Fruit fly (Drosophila melanogaster): ENCODE measurements around the gene CG15357.

Gene CG15357

dm6 chr2L:1988192-1988561 is 42.7 kb upstream of the CG15357 start, which contains the start of gene Npc2a (continued):
- TF ChIP-seq Doc2 (GFP tag; IDR thresholded peaks at IDR 0.05): no peak

- TF ChIP-seq CG13894 (tag; optimal IDR thresholded peaks at IDR 0.05) (no peak), crc (GFP tag; optimal IDR thresholded peaks at IDR 0.05) (no peak), hth (optimal IDR thresholded peaks at IDR 0.05) (no peak), onecut (GFP tag; IDR thresholded peaks at IDR 0.05) (no peak), sqz (GFP tag; optimal IDR thresholded peaks at IDR 0.05) (no peak), inv (GFP tag; IDR thresholded peaks at IDR 0.05; ENCODE audit: partially characterized antibody) (peak; percentile 87), fd64A (GFP tag; optimal IDR thresholded peaks at IDR 0.05) (no peak), Sin3A (optimal IDR thresholded peaks at IDR 0.05) (no peak), CG33557 (GFP tag; optimal IDR thresholded peaks at IDR 0.05) (no peak), bcd (GFP tag; optimal IDR thresholded peaks at IDR 0.05) (no peak), her (GFP tag; optimal IDR thresholded peaks at IDR 0.05) (no peak), kay (GFP tag; optimal IDR thresholded peaks at IDR 0.05) (no peak), CG13123 (GFP tag; optimal IDR thresholded peaks at IDR 0.05) (no peak), CG11695 (GFP tag; IDR thresholded peaks at IDR 0.05) (no peak), croc (GFP tag; conservative IDR thresholded peaks at IDR 0.05) (no peak), corto (GFP tag; optimal IDR thresholded peaks at IDR 0.05) (no peak), CG4282 (GFP tag; optimal IDR thresholded peaks at IDR 0.05) (no peak), ssp (GFP tag; IDR thresholded peaks at IDR 0.05) (no peak), CG2116 (GFP tag; optimal IDR thresholded peaks at IDR 0.05) (peak; percentile 37), CG32772 (GFP tag; IDR thresholded peaks at IDR 0.05) (no peak), CG3163 (GFP tag; optimal IDR thresholded peaks at IDR 0.05) (no peak), dmrt99B (tag; optimal IDR thresholded peaks at IDR 0.05) (peak; percentile 19), sd (tag; optimal IDR thresholded peaks at IDR 0.05) (no peak), Lpt (GFP tag; optimal IDR thresholded peaks at IDR 0.05) (no peak), rib (GFP tag; IDR thresholded peaks at IDR 0.05) (no peak; the same call in 1 of the 2 replicates), tup (GFP tag; optimal IDR thresholded peaks at IDR 0.05) (no peak), CG11247 (GFP tag; IDR thresholded peaks at IDR 0.05) (0 out of 2 replicates have a peak, but pooled peaks have one; percentile 25), CG31224 (GFP tag; IDR thresholded peaks at IDR 0.05) (no peak), cas (GFP tag; IDR thresholded peaks at IDR 0.05) (no peak), yki (optimal IDR thresholded peaks at IDR 0.05) (no peak), ac (GFP tag; optimal IDR thresholded peaks at IDR 0.05) (no peak), vfl (GFP tag; optimal IDR thresholded peaks at IDR 0.05) (peak; percentile 5), Nf-YA (GFP tag; IDR thresholded peaks at IDR 0.05) (no peak), wor (GFP tag; IDR thresholded peaks at IDR 0.05) (no peak), CG10431 (GFP tag; optimal IDR thresholded peaks at IDR 0.05) (no peak), D19A (tag; optimal IDR thresholded peaks at IDR 0.05) (no peak), CG11456 (GFP tag; IDR thresholded peaks at IDR 0.05) (no peak), CTCF (GFP tag; optimal IDR thresholded peaks at IDR 0.05) (no peak), abd-A (tag; optimal IDR thresholded peaks at IDR 0.05) (no peak), CG7556 (GFP tag; optimal IDR thresholded peaks at IDR 0.05) (peak; percentile 48), Mes4 (GFP tag; optimal IDR thresholded peaks at IDR 0.05) (no peak), CG17328 (GFP tag; IDR thresholded peaks at IDR 0.05) (no peak), NK7.1 (GFP tag; optimal IDR thresholded peaks at IDR 0.05) (no peak), nom (GFP tag; optimal IDR thresholded peaks at IDR 0.05) (no peak), CG11723 (GFP tag; optimal IDR thresholded peaks at IDR 0.05) (no peak), CG31388 (GFP tag; optimal IDR thresholded peaks at IDR 0.05) (no peak), Hmr (GFP tag; optimal IDR thresholded peaks at IDR 0.05) (peak; percentile 70), crol (GFP tag; IDR thresholded peaks at IDR 0.05) (no peak), CG14014 (GFP tag; IDR thresholded peaks at IDR 0.05) (peak; percentile 27; the same call in 1 of the 2 replicates), HHEX (GFP tag; optimal IDR thresholded peaks at IDR 0.05) (no peak)
These were observed 42.1 kb upstream of the CG15357 start, which contains the start of gene Got2 for dm6 chr2L:1987434-1988191. Gene Got2, minus strand, starts transcription at chr2L:1987758.
